Worm (Caenorhabditis elegans) whole organism, late embryonic: ENCODE measurements around the gene gop-1.

ENCODE experiments used
- C38D4.7 ChIP-seq: fragments of 200-800 bp; sonication (Bioruptor generic); optimal IDR thresholded peaks from 2 replicates; lab custom pipeline; 2018; ENCODE audit warnings: mild to moderate bottlenecking, missing genetic modification characterization, moderate library complexity, missing compliant biosample characterization
- K09A11.1 ChIP-seq: sonication (generic microtip); optimal IDR thresholded peaks from 2 replicates; lab custom pipeline; 2017; ENCODE audit warnings: antibody characterized with exemption, mild to moderate bottlenecking, missing genetic modification characterization, missing compliant biosample characterization; ENCODE audit not compliant: insufficient read depth
- Y22D7AL.16 ChIP-seq: sonication (generic microtip); optimal IDR thresholded peaks from 2 replicates; lab custom pipeline; 2016; ENCODE audit warnings: missing genetic modification characterization, missing compliant biosample characterization
- ceh-18 ChIP-seq: sonication (generic microtip); optimal IDR thresholded peaks from 2 replicates; lab custom pipeline; 2016; ENCODE audit warnings: missing genetic modification characterization, missing compliant biosample characterization
- ceh-2 ChIP-seq: sonication (generic microtip); optimal IDR thresholded peaks from 2 replicates; lab custom pipeline; 2016; ENCODE audit warnings: missing genotype, missing genetic modification characterization, missing compliant biosample characterization
- ceh-22 ChIP-seq: sonication (generic microtip); optimal IDR thresholded peaks from 2 replicates; lab custom pipeline; 2017; ENCODE audit warnings: missing biosample characterization, missing genetic modification characterization
- ceh-30 ChIP-seq: fragments of 150-350 bp; optimal IDR thresholded peaks from 2 replicates; lab custom pipeline; 2014; ENCODE audit warnings: missing biosample characterization, missing genetic modification characterization
- ceh-34 ChIP-seq: sonication (generic microtip); optimal IDR thresholded peaks from 2 replicates; lab custom pipeline; 2016; ENCODE audit warnings: mild to moderate bottlenecking, missing genetic modification characterization, missing compliant biosample characterization
- ceh-48 ChIP-seq: sonication (generic microtip); optimal IDR thresholded peaks from 2 replicates; lab custom pipeline; 2016; ENCODE audit warnings: missing genetic modification characterization, inconsistent platforms, missing compliant biosample characterization
- dmd-4 ChIP-seq: sonication (generic microtip); optimal IDR thresholded peaks from 2 replicates; lab custom pipeline; 2016; ENCODE audit warnings: borderline replicate concordance, missing genetic modification characterization, missing compliant biosample characterization
- gmeb-2 ChIP-seq: sonication (generic microtip); optimal IDR thresholded peaks from 2 replicates; lab custom pipeline; 2016; ENCODE audit warnings: missing genetic modification characterization, inconsistent platforms, missing compliant biosample characterization
- hlh-13 ChIP-seq: fragments of 200-800 bp; sonication (Bioruptor generic); optimal IDR thresholded peaks from 2 replicates; lab custom pipeline; 2018; ENCODE audit warnings: mild to moderate bottlenecking, missing genetic modification characterization, missing compliant biosample characterization
- hlh-15 ChIP-seq: sonication (generic microtip); optimal IDR thresholded peaks from 2 replicates; lab custom pipeline; 2016; ENCODE audit warnings: missing genetic modification characterization, missing compliant biosample characterization
- hlh-6 ChIP-seq: sonication (generic microtip); optimal IDR thresholded peaks from 2 replicates; lab custom pipeline; 2016; ENCODE audit warnings: missing genotype, missing genetic modification characterization, missing compliant biosample characterization
- madf-2 ChIP-seq: sonication (generic microtip); optimal IDR thresholded peaks from 2 replicates; lab custom pipeline; 2017; ENCODE audit warnings: missing genetic modification characterization, missing compliant biosample characterization
- mec-3 ChIP-seq: sonication (generic microtip); optimal IDR thresholded peaks from 2 replicates; lab custom pipeline; 2016; ENCODE audit warnings: borderline replicate concordance, missing genetic modification characterization, missing compliant biosample characterization
- nhr-11 ChIP-seq: fragments of 150-350 bp; optimal IDR thresholded peaks from 2 replicates; lab custom pipeline; 2014; ENCODE audit warnings: missing biosample characterization, missing genetic modification characterization
- npax-4 ChIP-seq: sonication (generic microtip); optimal IDR thresholded peaks from 2 replicates; lab custom pipeline; 2016; ENCODE audit warnings: missing genetic modification characterization, missing compliant biosample characterization
- odd-2 ChIP-seq: sonication (generic microtip); optimal IDR thresholded peaks from 2 replicates; lab custom pipeline; 2017; ENCODE audit warnings: antibody characterized with exemption, mild to moderate bottlenecking, missing genetic modification characterization, missing compliant biosample characterization
- pat-9 ChIP-seq: fragments of 200-800 bp; sonication (Bioruptor generic); optimal IDR thresholded peaks from 2 replicates; lab custom pipeline; 2018; ENCODE audit warnings: mild to moderate bottlenecking, missing genetic modification characterization, moderate library complexity, missing compliant biosample characterization
- pax-1 ChIP-seq: fragments of 150-350 bp; optimal IDR thresholded peaks from 2 replicates; lab custom pipeline; 2014; ENCODE audit warnings: missing biosample characterization, missing genetic modification characterization
- pqm-1 ChIP-seq: sonication (generic microtip); optimal IDR thresholded peaks from 2 replicates; lab custom pipeline; 2016; ENCODE audit warnings: missing genetic modification characterization, missing compliant biosample characterization
- pros-1 ChIP-seq: fragments of 150-350 bp; optimal IDR thresholded peaks from 2 replicates; lab custom pipeline; 2014; ENCODE audit warnings: missing biosample characterization, missing genetic modification reagents, missing genetic modification characterization
- rnt-1 ChIP-seq: sonication (generic microtip); optimal IDR thresholded peaks from 2 replicates; lab custom pipeline; 2016; ENCODE audit warnings: missing genetic modification characterization, missing compliant biosample characterization
- tbx-2 ChIP-seq: sonication (generic microtip); optimal IDR thresholded peaks from 2 replicates; lab custom pipeline; 2016; ENCODE audit warnings: missing genetic modification characterization, missing compliant biosample characterization
- tbx-7 ChIP-seq: sonication (generic microtip); optimal IDR thresholded peaks from 2 replicates; lab custom pipeline; 2016; ENCODE audit warnings: missing genotype, missing genetic modification characterization, missing compliant biosample characterization
- ttx-3 ChIP-seq: sonication (generic microtip); optimal IDR thresholded peaks from 2 replicates; lab custom pipeline; 2016; ENCODE audit warnings: missing genetic modification reagents, missing genetic modification characterization, missing compliant biosample characterization
- unc-42 ChIP-seq: sonication (generic microtip); optimal IDR thresholded peaks from 2 replicates; lab custom pipeline; 2016; ENCODE audit warnings: missing genotype, missing genetic modification characterization, missing compliant biosample characterization

Gene gop-1

DNA sequence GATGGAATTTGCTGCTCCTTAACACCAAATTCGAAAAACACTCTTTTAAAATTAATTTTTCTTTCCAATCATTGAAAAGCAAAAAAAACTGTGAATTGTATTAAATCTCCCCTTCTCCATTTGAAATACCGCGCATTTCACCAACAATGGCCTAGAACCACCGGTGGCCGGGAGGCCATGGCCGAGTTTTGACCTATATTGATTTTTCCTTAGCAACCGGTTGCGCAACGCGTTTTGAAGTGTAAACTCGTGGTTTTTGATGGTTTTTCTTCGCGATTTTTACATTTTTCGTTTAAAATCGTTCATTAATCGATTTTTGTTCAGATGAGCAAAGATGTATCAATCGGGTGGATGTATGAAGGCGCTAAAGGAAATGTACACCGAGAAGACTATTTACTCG lies 54.0 kb downstream of the gop-1 start, which contains the start of gene mog-3 (continued):
- TF ChIP-seq npax-4 (no peak), hlh-15 (tag; lab: Kevin White, UChicago) (no peak), nhr-11 (tag; lab: Kevin White, UChicago) (no peak), rnt-1 (tag; lab: Kevin White, UChicago) (peak; percentile 87), pqm-1 (tag; lab: Kevin White, UChicago) (peak; percentile 50), dmd-4 (tag; lab: Kevin White, UChicago) (no peak), ceh-2 (tag; lab: Kevin White, UChicago) (peak; percentile 92), ceh-18 (peak; percentile 7), hlh-6 (tag; lab: Kevin White, UChicago) (peak; percentile 44), pax-1 (no peak), ceh-30 (tag; lab: Kevin White, UChicago) (no peak), ceh-34 (peak; percentile 33), gmeb-2 (tag; lab: Kevin White, UChicago) (peak; percentile 9), pros-1 (tag; lab: Kevin White, UChicago) (no peak), ceh-22 (tag; lab: Kevin White, UChicago) (no peak), mec-3 (tag; lab: Kevin White, UChicago) (peak; percentile 88), pat-9 (no peak), hlh-13 (GFP tag; lab: Kevin White, UChicago) (peak; percentile 32), K09A11.1 (tag; lab: Kevin White, UChicago) (no peak), ceh-48 (tag; lab: Kevin White, UChicago) (peak; percentile 98), Y22D7AL.16 (tag; lab: Kevin White, UChicago) (no peak), madf-2 (tag; lab: Kevin White, UChicago) (peak; percentile 26), tbx-7 (tag; lab: Kevin White, UChicago) (peak; percentile 89), ttx-3 (tag; lab: Kevin White, UChicago) (peak; percentile 23), tbx-2 (tag; lab: Kevin White, UChicago) (peak; percentile 91), unc-42 (peak; percentile 57), odd-2 (tag; lab: Kevin White, UChicago) (no peak), C38D4.7 (GFP tag; lab: Kevin White, UChicago) (no peak)
- TF ChIP-seq, all 69 proteins: peak for 33
